Fruit fly (Drosophila melanogaster) whole organism, prepupa: Measurements from ENCODE around the gene CG9021.

Source experiments
- Blimp-1 ChIP-seq: fragments of 200-800 bp; sonication (Bioruptor generic); optimal IDR thresholded peaks from 3 replicates; lab custom pipeline; 2017; ENCODE audit warnings: missing biosample characterization, missing genetic modification characterization, mild to moderate bottlenecking, moderate library complexity, missing genetic modification reagents
- CG10631 ChIP-seq: fragments of 200-800 bp; sonication (Bioruptor generic); optimal IDR thresholded peaks from 2 replicates; lab custom pipeline; 2016; ENCODE audit warnings: missing biosample characterization, missing genetic modification characterization
- CG10669 ChIP-seq: fragments of 200-800 bp; sonication (Bioruptor generic); optimal IDR thresholded peaks from 3 replicates; lab custom pipeline; 2018; ENCODE audit warnings: missing biosample characterization, mild to moderate bottlenecking, missing genetic modification characterization, moderate library complexity
- CG11902 ChIP-seq: fragments of 200-800 bp; sonication (Bioruptor generic); optimal IDR thresholded peaks from 3 replicates; lab custom pipeline; 2016; ENCODE audit warnings: missing biosample characterization, missing genetic modification characterization
- CG15336 ChIP-seq: fragments of 200-800 bp; sonication (Bioruptor generic); IDR thresholded peaks from 2 replicates; pipeline ENCODE4 v1.3.6; 2022; ENCODE audit warnings: missing biosample characterization, missing genetic modification characterization
- CG1621 ChIP-seq: fragments of 200-800 bp; sonication (Bioruptor generic); optimal IDR thresholded peaks from 3 replicates; lab custom pipeline; 2018; ENCODE audit warnings: missing biosample characterization, mild to moderate bottlenecking, missing genetic modification characterization
- CG3032 ChIP-seq: fragments of 200-800 bp; optimal IDR thresholded peaks from 2 replicates; lab custom pipeline; 2019; ENCODE audit warnings: missing biosample characterization, mild to moderate bottlenecking, missing genetic modification characterization, moderate library complexity
- CG31627 ChIP-seq: fragments of 200-800 bp; sonication (Bioruptor generic); optimal IDR thresholded peaks from 3 replicates; lab custom pipeline; 2016; ENCODE audit warnings: missing biosample characterization, missing genetic modification characterization
- CG32006 ChIP-seq: fragments of 200-800 bp; sonication (Bioruptor generic); optimal IDR thresholded peaks from 3 replicates; lab custom pipeline; 2017; ENCODE audit warnings: missing biosample characterization, mild to moderate bottlenecking, missing genetic modification characterization
- CG34406 ChIP-seq: fragments of 200-800 bp; sonication (Bioruptor generic); optimal IDR thresholded peaks from 3 replicates; lab custom pipeline; 2016; ENCODE audit warnings: missing biosample characterization, missing genetic modification characterization
- CG3919 ChIP-seq: fragments of 200-800 bp; sonication (Bioruptor generic); optimal IDR thresholded peaks from 3 replicates; lab custom pipeline; 2016; ENCODE audit warnings: missing biosample characterization, missing genetic modification characterization
- CG4318 ChIP-seq: fragments of 200-800 bp; sonication (Bioruptor generic); optimal IDR thresholded peaks from 3 replicates; lab custom pipeline; 2017; ENCODE audit warnings: missing biosample characterization, mild to moderate bottlenecking, missing genetic modification characterization
- CG6163 ChIP-seq: fragments of 200-800 bp; sonication (Bioruptor generic); IDR thresholded peaks from 3 replicates; pipeline ENCODE4 v1.3.6; 2022; ENCODE audit warnings: missing biosample characterization, missing genetic modification characterization
- CG6276 ChIP-seq: fragments of 200-800 bp; sonication (Bioruptor generic); optimal IDR thresholded peaks from 2 replicates; lab custom pipeline; 2017; ENCODE audit warnings: missing biosample characterization, mild to moderate bottlenecking, missing genetic modification characterization
- CG6792 ChIP-seq: fragments of 200-800 bp; sonication (Bioruptor generic); optimal IDR thresholded peaks from 3 replicates; lab custom pipeline; 2016; ENCODE audit warnings: missing biosample characterization, missing genetic modification characterization
- CG6808 ChIP-seq: fragments of 200-800 bp; sonication (Bioruptor generic); optimal IDR thresholded peaks from 3 replicates; lab custom pipeline; 2017; ENCODE audit warnings: missing biosample characterization, missing genetic modification characterization, mild to moderate bottlenecking, moderate library complexity, missing genetic modification reagents
- CG6854 ChIP-seq: fragments of 200-800 bp; sonication (Bioruptor generic); optimal IDR thresholded peaks from 2 replicates; lab custom pipeline; 2017; ENCODE audit warnings: missing biosample characterization, mild to moderate bottlenecking, missing genetic modification characterization
- CG8119 ChIP-seq: fragments of 200-800 bp; sonication (Bioruptor generic); IDR thresholded peaks from 3 replicates; pipeline ENCODE4 v1.3.6; 2022; ENCODE audit warnings: missing biosample characterization, missing genetic modification characterization
- CG8632 ChIP-seq: fragments of 200-800 bp; sonication (Bioruptor generic); optimal IDR thresholded peaks from 3 replicates; lab custom pipeline; 2016; ENCODE audit warnings: missing biosample characterization, missing genetic modification characterization
- CG9139 ChIP-seq: fragments of 200-800 bp; sonication (Bioruptor generic); optimal IDR thresholded peaks from 3 replicates; lab custom pipeline; 2017; ENCODE audit warnings: missing biosample characterization, mild to moderate bottlenecking, missing genetic modification characterization
- Eip78C ChIP-seq: fragments of 200-800 bp; sonication (Bioruptor generic); peaks from one replicate; lab custom pipeline; 2016; ENCODE audit warnings: missing biosample characterization, missing genetic modification characterization
- Eip93F ChIP-seq: fragments of 200-800 bp; sonication (Bioruptor generic); optimal IDR thresholded peaks from 2 replicates; lab custom pipeline; 2016; ENCODE audit warnings: missing biosample characterization, mild to moderate bottlenecking, missing genetic modification characterization
- Ets21C ChIP-seq: fragments of 200-800 bp; sonication (Bioruptor generic); optimal IDR thresholded peaks from 3 replicates; lab custom pipeline; 2016; ENCODE audit warnings: missing biosample characterization, missing genetic modification characterization
- Gug ChIP-seq: fragments of 200-800 bp; sonication (Bioruptor generic); IDR thresholded peaks from 2 replicates; pipeline ENCODE4 v1.3.6; 2022; ENCODE audit warnings: missing biosample characterization, missing genetic modification characterization
- Hr39 ChIP-seq: fragments of 200-800 bp; sonication (Bioruptor generic); optimal IDR thresholded peaks from 2 replicates; lab custom pipeline; 2016; ENCODE audit warnings: missing biosample characterization, missing genetic modification characterization
- Hr4 ChIP-seq: fragments of 200-800 bp; sonication (Bioruptor generic); optimal IDR thresholded peaks from 3 replicates; lab custom pipeline; 2016; ENCODE audit warnings: missing biosample characterization, missing genetic modification characterization
- Lpt ChIP-seq: fragments of 200-800 bp; sonication (Bioruptor generic); optimal IDR thresholded peaks from 3 replicates; lab custom pipeline; 2016; ENCODE audit warnings: missing biosample characterization, missing genetic modification characterization
- Smox ChIP-seq: fragments of 200-800 bp; sonication (Bioruptor generic); optimal IDR thresholded peaks from 3 replicates; lab custom pipeline; 2016; ENCODE audit warnings: missing biosample characterization, missing genetic modification characterization
- Sox102F ChIP-seq: fragments of 200-800 bp; sonication (Bioruptor generic); optimal IDR thresholded peaks from 2 replicates; lab custom pipeline; 2016; ENCODE audit warnings: missing biosample characterization, mild to moderate bottlenecking, missing genetic modification characterization
- Sox14 ChIP-seq: fragments of 200-800 bp; sonication (Bioruptor generic); optimal IDR thresholded peaks from 3 replicates; lab custom pipeline; 2016; ENCODE audit warnings: missing biosample characterization, missing genetic modification characterization
- Sox15 ChIP-seq: fragments of 200-800 bp; sonication (Bioruptor generic); optimal IDR thresholded peaks from 3 replicates; lab custom pipeline; 2016; ENCODE audit warnings: missing biosample characterization, missing genetic modification characterization
- cyc ChIP-seq: fragments of 200-800 bp; sonication (Bioruptor generic); optimal IDR thresholded peaks from 3 replicates; lab custom pipeline; 2016; ENCODE audit warnings: missing biosample characterization, missing genetic modification characterization
- dac ChIP-seq: fragments of 200-800 bp; sonication (Bioruptor generic); optimal IDR thresholded peaks from 2 replicates; lab custom pipeline; 2017; ENCODE audit warnings: missing biosample characterization, mild to moderate bottlenecking, missing genetic modification characterization
- eg ChIP-seq: fragments of 200-800 bp; sonication (Bioruptor generic); IDR thresholded peaks from 3 replicates; pipeline ENCODE4 v1.3.6; 2022; ENCODE audit warnings: missing biosample characterization, missing genetic modification characterization
- fd59A ChIP-seq: fragments of 200-800 bp; sonication (Bioruptor generic); optimal IDR thresholded peaks from 2 replicates; lab custom pipeline; 2017; ENCODE audit warnings: missing biosample characterization, mild to moderate bottlenecking, missing genetic modification characterization, missing genetic modification reagents
- fd85E ChIP-seq: fragments of 200-800 bp; sonication (Bioruptor generic); optimal IDR thresholded peaks from 3 replicates; lab custom pipeline; 2016; ENCODE audit warnings: missing biosample characterization, missing genetic modification characterization
- pdm3 ChIP-seq: fragments of 200-800 bp; sonication (Bioruptor generic); optimal IDR thresholded peaks from 3 replicates; lab custom pipeline; 2016; ENCODE audit warnings: missing biosample characterization, missing genetic modification characterization
- spab ChIP-seq: fragments of 200-800 bp; sonication (Bioruptor generic); optimal IDR thresholded peaks from 2 replicates; lab custom pipeline; 2017; ENCODE audit warnings: missing biosample characterization, mild to moderate bottlenecking, missing genetic modification characterization, missing genetic modification reagents
- ss ChIP-seq, 2 experiments: fragments of 200-800 bp; sonication (Bioruptor generic); optimal IDR thresholded peaks; 2 replicates in 1 of 2; 3 replicates in 1 of 2; lab custom pipeline; 2017 to 2018; ENCODE audit warnings: mild to moderate bottlenecking in 2 of 2, missing biosample characterization in 2 of 2, missing genetic modification characterization in 2 of 2, moderate library complexity in 1 of 2
- svp ChIP-seq: fragments of 200-800 bp; sonication (Bioruptor generic); peaks from one replicate; lab custom pipeline; 2016; ENCODE audit warnings: missing biosample characterization, missing genetic modification characterization
- topi ChIP-seq: fragments of 200-800 bp; sonication (Bioruptor generic); optimal IDR thresholded peaks from 3 replicates; lab custom pipeline; 2016; ENCODE audit warnings: missing biosample characterization, missing genetic modification characterization
- vri ChIP-seq: fragments of 200-800 bp; sonication (Bioruptor generic); optimal IDR thresholded peaks from 3 replicates; lab custom pipeline; 2016; ENCODE audit warnings: missing biosample characterization, mild to moderate bottlenecking, missing genetic modification characterization

The CG9021 gene

dm6 chr2L:5946728-5947127 is 42.2 kb upstream of the CG9021 start:
- TF ChIP-seq fd85E (GFP tag; lab: Kevin White, UChicago) (no peak), pdm3 (GFP tag; lab: Kevin White, UChicago) (no peak), CG6276 (no peak), fd59A (no peak), CG6792 (GFP tag; lab: Kevin White, UChicago) (no peak), CG10631 (GFP tag; lab: Kevin White, UChicago) (no peak), cyc (GFP tag; lab: Kevin White, UChicago) (no peak), Eip78C (GFP tag; lab: Kevin White, UChicago) (no peak), CG3919 (GFP tag; lab: Kevin White, UChicago) (no peak), ss (GFP tag; optimal IDR thresholded peaks at IDR 0.05; lab: Kevin White, UChicago) (no peak), Smox (GFP tag; lab: Kevin White, UChicago) (no peak), Sox15 (GFP tag; lab: Kevin White, UChicago) (no peak), CG6808 (GFP tag; lab: Kevin White, UChicago) (no peak), Gug (GFP tag; lab: Robert Waterston, UW) (no peak), Blimp-1 (GFP tag; lab: Kevin White, UChicago) (no peak), CG4318 (GFP tag; lab: Kevin White, UChicago) (no peak)

- TF ChIP-seq Hr4 (GFP tag; lab: Kevin White, UChicago) (no peak), svp (peak; percentile 90)
Measured at dm6 chr2L:5945651-5946547, 41.4 kb upstream of the CG9021 start.

dm6 chr2L:5944305-5945282 is 40.1 kb upstream of the CG9021 start:
- peak; percentile 40; the same call in 1 of the 2 replicates for TF ChIP-seq CG15336
- TF ChIP-seq Eip93F (GFP tag; lab: Kevin White, UChicago): peak; percentile 10
- TF ChIP-seq CG6854 (GFP tag; lab: Kevin White, UChicago): no peak
- TF ChIP-seq Ets21C (GFP tag; lab: Kevin White, UChicago): no peak
- peak; percentile 58 for TF ChIP-seq vri
- TF ChIP-seq CG11902: no peak
- TF ChIP-seq CG10669 (GFP tag; lab: Kevin White, UChicago): no peak
- no peak for TF ChIP-seq dac (GFP tag; lab: Kevin White, UChicago)
- no peak for TF ChIP-seq topi (GFP tag; lab: Kevin White, UChicago)
- TF ChIP-seq CG6276: no peak
- no peak for TF ChIP-seq CG3919 (GFP tag; lab: Kevin White, UChicago)
- no peak for TF ChIP-seq Sox102F (GFP tag; lab: Kevin White, UChicago)
- peak; percentile 22 for TF ChIP-seq CG1621 (tag; lab: Kevin White, UChicago)
- no peak for TF ChIP-seq cyc (GFP tag; lab: Kevin White, UChicago)
- TF ChIP-seq fd59A: no peak
- TF ChIP-seq svp: peak; percentile 99
- TF ChIP-seq Hr39 (GFP tag; lab: Kevin White, UChicago): no peak
- TF ChIP-seq CG34406 (GFP tag; lab: Kevin White, UChicago): no peak
- no peak for TF ChIP-seq Smox (GFP tag; lab: Kevin White, UChicago)
- TF ChIP-seq ss (GFP tag; optimal IDR thresholded peaks at IDR 0.05; lab: Kevin White, UChicago): no peak
- no peak for TF ChIP-seq CG8632 (GFP tag; lab: Kevin White, UChicago)
- no peak for TF ChIP-seq Sox14 (GFP tag; lab: Kevin White, UChicago)
- no peak for TF ChIP-seq CG31627 (GFP tag; lab: Kevin White, UChicago)
- no peak for TF ChIP-seq CG32006 (GFP tag; lab: Kevin White, UChicago)
- TF ChIP-seq pdm3 (GFP tag; lab: Kevin White, UChicago): no peak
- TF ChIP-seq CG6163 (GFP tag; lab: Robert Waterston, UW): peak; percentile 58; the same call in 1 of the 3 replicates
- TF ChIP-seq spab (GFP tag; lab: Kevin White, UChicago): no peak
- 0 out of 2 replicates have a peak, but pooled peaks have one; percentile 30 for TF ChIP-seq Gug (GFP tag; lab: Robert Waterston, UW)
- no peak for TF ChIP-seq eg (GFP tag; lab: Robert Waterston, UW)
- no peak for TF ChIP-seq Lpt (GFP tag; lab: Kevin White, UChicago)
- no peak for TF ChIP-seq CG9139
- TF ChIP-seq CG8119 (GFP tag; lab: Robert Waterston, UW): 0 out of 3 replicates have a peak, but pooled peaks have one; percentile 20
- TF ChIP-seq CG3032 (tag; lab: Kevin White, UChicago): no peak
- TF ChIP-seq Hr4 (GFP tag; lab: Kevin White, UChicago): no peak
